Fruit fly (Drosophila melanogaster) whole organism, embryonic: Measurements from ENCODE around the gene Polr2G.

ENCODE experiments used
- B-H2 ChIP-seq: fragments of 200-800 bp; sonication (Bioruptor generic); optimal IDR thresholded peaks from 2 replicates; lab custom pipeline; 2018; ENCODE audit warnings: missing biosample characterization, mild to moderate bottlenecking, missing genetic modification characterization
- Bteb2 ChIP-seq: fragments of 200-800 bp; sonication (Bioruptor generic); optimal IDR thresholded peaks from 2 replicates; lab custom pipeline; 2016; ENCODE audit warnings: missing biosample characterization, missing genetic modification characterization
- C15 ChIP-seq: fragments of 200-800 bp; sonication (Bioruptor generic); IDR thresholded peaks from 3 replicates; pipeline ENCODE4 v1.3.6; 2022; ENCODE audit warnings: missing biosample characterization, missing genetic modification characterization
- CG11723 ChIP-seq: fragments of 200-800 bp; sonication (Bioruptor generic); optimal IDR thresholded peaks from 2 replicates; lab custom pipeline; 2017; ENCODE audit warnings: missing biosample characterization, mild to moderate bottlenecking, missing genetic modification characterization
- CG12104 ChIP-seq: fragments of 200-800 bp; sonication (Bioruptor generic); optimal IDR thresholded peaks from 3 replicates; lab custom pipeline; 2016; ENCODE audit warnings: missing biosample characterization, missing genetic modification characterization
- CG13624 ChIP-seq: fragments of 200-800 bp; sonication (Bioruptor generic); optimal IDR thresholded peaks from 2 replicates; lab custom pipeline; 2016; ENCODE audit warnings: missing biosample characterization, missing genetic modification characterization
- CG14710 ChIP-seq: fragments of 200-800 bp; sonication (Bioruptor generic); optimal IDR thresholded peaks from 3 replicates; lab custom pipeline; 2019; ENCODE audit warnings: missing biosample characterization, mild to moderate bottlenecking, missing genetic modification characterization, moderate library complexity
- CG15011 ChIP-seq: fragments of 200-800 bp; sonication (Bioruptor generic); optimal IDR thresholded peaks from 3 replicates; lab custom pipeline; 2018; ENCODE audit warnings: missing biosample characterization, mild to moderate bottlenecking, missing genetic modification characterization
- CG1529 ChIP-seq: fragments of 200-800 bp; sonication (Bioruptor generic); optimal IDR thresholded peaks from 3 replicates; lab custom pipeline; 2018; ENCODE audit warnings: missing biosample characterization, missing genetic modification characterization
- CG16863 ChIP-seq: fragments of 200-800 bp; sonication (Bioruptor generic); optimal IDR thresholded peaks from 3 replicates; lab custom pipeline; 2016; ENCODE audit warnings: missing biosample characterization, missing genetic modification characterization
- CG18619 ChIP-seq: fragments of 200-800 bp; sonication (Bioruptor generic); optimal IDR thresholded peaks from 3 replicates; lab custom pipeline; 2017; ENCODE audit warnings: missing biosample characterization, mild to moderate bottlenecking, missing genetic modification characterization
- CG2712 ChIP-seq: fragments of 200-800 bp; optimal IDR thresholded peaks from 3 replicates; lab custom pipeline; 2019; ENCODE audit warnings: missing biosample characterization, mild to moderate bottlenecking, missing genetic modification characterization, moderate library complexity
- CG31441 ChIP-seq: fragments of 200-800 bp; sonication (Bioruptor generic); IDR thresholded peaks from 2 replicates; pipeline ENCODE4 v1.3.6; 2022; ENCODE audit warnings: missing biosample characterization, missing genetic modification characterization
- CG3163 ChIP-seq: fragments of 200-800 bp; sonication (Bioruptor generic); optimal IDR thresholded peaks from 3 replicates; lab custom pipeline; 2016; ENCODE audit warnings: missing biosample characterization, missing genetic modification characterization
- CG34376 ChIP-seq: fragments of 200-800 bp; sonication (Bioruptor generic); optimal IDR thresholded peaks from 2 replicates; lab custom pipeline; 2018; ENCODE audit warnings: missing biosample characterization, mild to moderate bottlenecking, missing genetic modification characterization
- CG5953 ChIP-seq: fragments of 200-800 bp; sonication (Bioruptor generic); IDR thresholded peaks from 2 replicates; pipeline ENCODE4 v1.3.6; 2022; ENCODE audit warnings: missing biosample characterization, missing genetic modification characterization
- CG8359 ChIP-seq: fragments of 200-800 bp; sonication (Bioruptor generic); optimal IDR thresholded peaks from 2 replicates; lab custom pipeline; 2017; ENCODE audit warnings: missing biosample characterization, mild to moderate bottlenecking, missing genetic modification characterization, borderline replicate concordance
- CG8478 ChIP-seq: fragments of >200 bp; optimal IDR thresholded peaks from 2 replicates; lab custom pipeline; 2018
- CG9727 ChIP-seq: fragments of 200-800 bp; sonication (Bioruptor generic); optimal IDR thresholded peaks from 3 replicates; lab custom pipeline; 2017; ENCODE audit warnings: missing biosample characterization, mild to moderate bottlenecking, missing genetic modification characterization
- CG9932 ChIP-seq: fragments of 200-800 bp; sonication (Bioruptor generic); IDR thresholded peaks from 2 replicates; pipeline ENCODE4 v1.3.6; 2022; ENCODE audit warnings: missing biosample characterization, missing genetic modification characterization
- D ChIP-seq, 2 experiments: fragments of 200-800 bp in 1 of 2; fragments of >200 bp in 1 of 2; sonication (Bioruptor generic) in 1 of 2; optimal IDR thresholded peaks; 2 replicates in 1 of 2; 3 replicates in 1 of 2; lab custom pipeline; 2017; ENCODE audit warnings: mild to moderate bottlenecking in 1 of 2, missing biosample characterization in 1 of 2, missing genetic modification characterization in 1 of 2, missing genetic modification reagents in 1 of 2
- D19A ChIP-seq: fragments of 200-800 bp; optimal IDR thresholded peaks from 3 replicates; lab custom pipeline; 2019; ENCODE audit warnings: missing biosample characterization, mild to moderate bottlenecking, missing genetic modification characterization, moderate library complexity
- Dll ChIP-seq: fragments of 200-800 bp; sonication (Bioruptor generic); IDR thresholded peaks from 4 replicates; pipeline ENCODE4 v1.3.6; 2022; ENCODE audit warnings: missing biosample characterization, missing genetic modification characterization; ENCODE audit not compliant: partially characterized antibody
- Doc2 ChIP-seq: fragments of 200-800 bp; sonication (Bioruptor generic); IDR thresholded peaks from 2 replicates; pipeline ENCODE4 v1.3.6; 2022; ENCODE audit warnings: missing biosample characterization, missing genetic modification characterization
- Dref ChIP-seq: fragments of 200-800 bp; sonication (Bioruptor generic); IDR thresholded peaks from 2 replicates; pipeline ENCODE4 v1.3.6; 2022; ENCODE audit warnings: missing biosample characterization, missing genetic modification characterization
- Hr39 ChIP-seq: fragments of >200 bp; optimal IDR thresholded peaks from 2 replicates; lab custom pipeline; 2017
- Mrtf ChIP-seq: fragments of 200-800 bp; sonication (Bioruptor generic); IDR thresholded peaks from 3 replicates; pipeline ENCODE4 v1.3.6; 2022; ENCODE audit warnings: missing biosample characterization, missing genetic modification characterization
- Oli ChIP-seq: fragments of 200-800 bp; sonication (Bioruptor generic); optimal IDR thresholded peaks from 2 replicates; lab custom pipeline; 2018; ENCODE audit warnings: missing biosample characterization, mild to moderate bottlenecking, missing genetic modification characterization, moderate library complexity
- Ravus ChIP-seq: fragments of 200-800 bp; sonication (Bioruptor generic); IDR thresholded peaks from 2 replicates; pipeline ENCODE4 v1.3.6; 2022; ENCODE audit warnings: missing biosample characterization, missing genetic modification characterization
- Rfx ChIP-seq: fragments of 200-800 bp; sonication (Bioruptor generic); IDR thresholded peaks from 2 replicates; pipeline ENCODE4 v1.3.6; 2022; ENCODE audit warnings: missing biosample characterization, missing genetic modification characterization
- amos ChIP-seq: fragments of 200-800 bp; sonication (Bioruptor generic); IDR thresholded peaks from 2 replicates; pipeline ENCODE4 v1.3.6; 2022; ENCODE audit warnings: missing biosample characterization, missing genetic modification characterization; ENCODE audit not compliant: partially characterized antibody
- aop ChIP-seq: fragments of 200-800 bp; sonication (Bioruptor generic); IDR thresholded peaks from 2 replicates; pipeline ENCODE4 v1.3.6; 2022; ENCODE audit warnings: missing biosample characterization, missing genetic modification characterization
- ap ChIP-seq: fragments of 200-800 bp; sonication (Bioruptor generic); IDR thresholded peaks from 2 replicates; pipeline ENCODE4 v1.3.6; 2022; ENCODE audit warnings: missing biosample characterization, missing genetic modification characterization
- az2 ChIP-seq: fragments of 200-800 bp; sonication (Bioruptor generic); optimal IDR thresholded peaks from 3 replicates; lab custom pipeline; 2016; ENCODE audit warnings: missing biosample characterization, missing genetic modification characterization
- corto ChIP-seq: fragments of 200-800 bp; sonication (Bioruptor generic); optimal IDR thresholded peaks from 2 replicates; lab custom pipeline; 2016; ENCODE audit warnings: missing biosample characterization, mild to moderate bottlenecking, missing genetic modification characterization, moderate library complexity
- dmrt99B ChIP-seq: fragments of 200-800 bp; sonication (Bioruptor generic); optimal IDR thresholded peaks from 2 replicates; lab custom pipeline; 2018; ENCODE audit warnings: missing biosample characterization, mild to moderate bottlenecking, missing genetic modification characterization, moderate library complexity
- en ChIP-seq: fragments of 200-800 bp; sonication (Bioruptor generic); optimal IDR thresholded peaks from 2 replicates; lab custom pipeline; 2016; ENCODE audit warnings: missing biosample characterization, missing genetic modification characterization
- fd3F ChIP-seq: fragments of 200-800 bp; sonication (Bioruptor generic); optimal IDR thresholded peaks from 2 replicates; lab custom pipeline; 2018; ENCODE audit warnings: missing biosample characterization, mild to moderate bottlenecking, missing genetic modification characterization, moderate library complexity
- fru ChIP-seq: fragments of >200 bp; optimal IDR thresholded peaks from 2 replicates; lab custom pipeline; 2017
- gsb ChIP-seq: fragments of 200-800 bp; sonication (Bioruptor generic); IDR thresholded peaks from 2 replicates; pipeline ENCODE4 v1.3.6; 2022; ENCODE audit warnings: missing biosample characterization, missing genetic modification characterization
- gt ChIP-seq: fragments of 200-800 bp; sonication (Bioruptor generic); IDR thresholded peaks from 2 replicates; pipeline ENCODE4 v1.3.6; 2022; ENCODE audit warnings: missing biosample characterization, missing genetic modification characterization
- hth ChIP-seq: fragments of >200 bp; optimal IDR thresholded peaks from 2 replicates; lab custom pipeline; 2017; ENCODE audit warnings: inconsistent platforms
- kah ChIP-seq: fragments of 200-800 bp; sonication (Bioruptor generic); optimal IDR thresholded peaks from 2 replicates; lab custom pipeline; 2018; ENCODE audit warnings: missing biosample characterization, mild to moderate bottlenecking, missing genetic modification characterization
- klu ChIP-seq: fragments of 200-800 bp; sonication (Bioruptor generic); IDR thresholded peaks from 2 replicates; pipeline ENCODE4 v1.3.6; 2022; ENCODE audit warnings: missing biosample characterization, missing genetic modification characterization
- lab ChIP-seq: fragments of 200-800 bp; sonication (Bioruptor generic); optimal IDR thresholded peaks from 3 replicates; lab custom pipeline; 2017; ENCODE audit warnings: missing biosample characterization, missing genetic modification characterization, mild to moderate bottlenecking, moderate library complexity, missing genetic modification reagents
- phol ChIP-seq: fragments of 200-800 bp; sonication (Bioruptor generic); optimal IDR thresholded peaks from 3 replicates; lab custom pipeline; 2018; ENCODE audit warnings: missing biosample characterization, mild to moderate bottlenecking, missing genetic modification characterization, moderate library complexity
- run ChIP-seq: fragments of 200-800 bp; sonication (Bioruptor generic); optimal IDR thresholded peaks from 3 replicates; lab custom pipeline; 2018; ENCODE audit warnings: missing biosample characterization, mild to moderate bottlenecking, missing genetic modification characterization
- schlank ChIP-seq: fragments of 200-800 bp; sonication (Bioruptor generic); optimal IDR thresholded peaks from 2 replicates; lab custom pipeline; 2018; ENCODE audit warnings: missing biosample characterization, mild to moderate bottlenecking, missing genetic modification characterization
- tio ChIP-seq: fragments of 200-800 bp; sonication (Bioruptor generic); optimal IDR thresholded peaks from 2 replicates; lab custom pipeline; 2017; ENCODE audit warnings: missing biosample characterization, missing genetic modification characterization, inconsistent platforms
- zen ChIP-seq: fragments of 200-800 bp; sonication (Bioruptor generic); optimal IDR thresholded peaks from 3 replicates; lab custom pipeline; 2018; ENCODE audit warnings: missing biosample characterization, mild to moderate bottlenecking, missing genetic modification characterization, moderate library complexity

Polr2G gene

DNA sequence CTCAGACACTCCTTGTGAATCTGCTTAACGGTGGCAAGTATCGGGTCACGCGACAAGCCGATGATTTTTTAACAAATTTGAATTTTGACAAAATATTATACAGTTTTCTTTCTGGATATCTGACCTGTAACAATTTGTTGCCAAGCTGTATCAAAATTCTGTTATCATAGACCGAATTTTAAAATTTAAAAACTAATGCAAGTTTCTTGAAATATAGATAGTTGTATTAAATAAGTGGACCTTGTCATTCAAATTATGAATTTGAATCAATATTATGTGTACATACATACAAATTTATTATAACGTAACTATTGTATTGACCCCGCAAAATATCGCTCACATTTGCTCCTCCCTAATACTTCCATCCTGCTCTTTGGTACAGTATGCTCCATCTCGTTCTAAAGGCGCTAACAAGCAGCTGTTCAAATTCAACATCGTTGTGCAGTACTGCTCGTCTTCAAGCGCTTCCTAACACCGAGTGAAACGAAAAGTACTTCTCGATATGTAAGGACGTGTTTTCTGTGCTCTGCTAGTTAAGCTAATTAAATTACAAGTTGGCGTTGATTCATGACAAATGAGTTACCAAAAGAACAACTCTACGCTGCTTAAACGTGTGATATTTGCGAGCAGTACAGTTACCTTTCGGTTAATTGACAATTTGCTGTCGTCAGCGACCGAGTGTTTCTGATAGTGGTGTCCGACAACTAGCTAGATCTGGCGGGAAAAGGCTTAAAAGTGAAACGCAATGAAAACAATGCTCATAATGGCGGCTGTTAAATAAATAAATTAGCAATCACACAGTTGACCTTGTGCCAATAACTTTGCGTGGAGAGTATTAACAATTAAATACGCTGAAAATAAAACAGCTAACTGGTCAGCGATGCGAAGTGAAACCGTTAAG lies 26.6 kb downstream of the Polr2G start, which contains the start of the genes Kpc1 and CG42542 (continued):
- peak; percentile 56 for TF ChIP-seq CG11723 (GFP tag; lab: Kevin White, UChicago)
- no peak for TF ChIP-seq CG1529
- peak; percentile 26 for TF ChIP-seq zen (tag; lab: Kevin White, UChicago)
- peak; percentile 61 for TF ChIP-seq CG34376 (GFP tag; lab: Kevin White, UChicago)
- TF ChIP-seq CG15011: peak; percentile 20
- TF ChIP-seq Hr39 (lab: Kevin White, UChicago): no peak
- peak; percentile 60 for TF ChIP-seq CG18619
- TF ChIP-seq tio: peak; percentile 83
- peak; percentile 96 for TF ChIP-seq Dll (GFP tag; lab: Robert Waterston, UW)
- peak; percentile 54 for TF ChIP-seq CG3163 (GFP tag; lab: Kevin White, UChicago)
- no peak for TF ChIP-seq CG5953 (GFP tag; lab: Robert Waterston, UW)
- TF ChIP-seq Ravus (GFP tag; lab: Robert Waterston, UW): no peak
- peak; percentile 85 for TF ChIP-seq CG8478 (lab: Kevin White, UChicago)
- TF ChIP-seq CG9932: peak; percentile 91
- TF ChIP-seq CG2712 (tag; lab: Kevin White, UChicago): peak; percentile 31
- TF ChIP-seq D (optimal IDR thresholded peaks at IDR 0.05; lab: Kevin White, UChicago): no peak
- TF ChIP-seq D (GFP tag; optimal IDR thresholded peaks at IDR 0.05; lab: Kevin White, UChicago): peak; percentile 11
- TF ChIP-seq kah: no peak
- TF ChIP-seq CG12104 (GFP tag; lab: Kevin White, UChicago): peak; percentile 58
- no peak for TF ChIP-seq aop (GFP tag; lab: Robert Waterston, UW)
- peak; percentile 73 for TF ChIP-seq CG9727
- no peak for TF ChIP-seq hth (lab: Kevin White, UChicago)
- no peak for TF ChIP-seq gsb (GFP tag; lab: Robert Waterston, UW)
- peak; percentile 54 for TF ChIP-seq phol (tag; lab: Kevin White, UChicago)
- no peak for TF ChIP-seq dmrt99B (tag; lab: Kevin White, UChicago)
- TF ChIP-seq klu: no peak
- TF ChIP-seq az2 (GFP tag; lab: Kevin White, UChicago): peak; percentile 77
- TF ChIP-seq CG16863: peak; percentile 52
- peak; percentile 29 for TF ChIP-seq fd3F (GFP tag; lab: Kevin White, UChicago)
- peak; percentile 89 for TF ChIP-seq amos
- no peak for TF ChIP-seq ap
- peak; percentile 78 for TF ChIP-seq CG13624 (GFP tag; lab: Kevin White, UChicago)
- peak; percentile 33 for TF ChIP-seq schlank (tag; lab: Kevin White, UChicago)
- TF ChIP-seq en (GFP tag; lab: Kevin White, UChicago): peak; percentile 25
- peak; percentile 80 for TF ChIP-seq CG14710 (tag; lab: Kevin White, UChicago)
- peak; percentile 35 for TF ChIP-seq corto (GFP tag; lab: Kevin White, UChicago)
- peak; percentile 78 for TF ChIP-seq CG31441 (GFP tag; lab: Robert Waterston, UW)
- TF ChIP-seq Doc2 (GFP tag; lab: Robert Waterston, UW): no peak
- no peak for TF ChIP-seq CG8359 (GFP tag; lab: Kevin White, UChicago)
- peak; percentile 46 for TF ChIP-seq Dref (GFP tag; lab: Robert Waterston, UW)
- TF ChIP-seq Bteb2 (GFP tag; lab: Kevin White, UChicago): peak; percentile 71
- peak; percentile 86 for TF ChIP-seq Rfx
- no peak for TF ChIP-seq C15 (GFP tag; lab: Robert Waterston, UW)
- no peak for TF ChIP-seq run (tag; lab: Kevin White, UChicago)
- no peak for TF ChIP-seq Mrtf (GFP tag; lab: Robert Waterston, UW)
- no peak for TF ChIP-seq fru (lab: Kevin White, UChicago)
- peak; percentile 67 for TF ChIP-seq Oli (tag; lab: Kevin White, UChicago)
- TF ChIP-seq B-H2 (GFP tag; lab: Kevin White, UChicago): peak; percentile 79
- peak; percentile 82 for TF ChIP-seq lab (GFP tag; lab: Kevin White, UChicago)
- TF ChIP-seq D19A (tag; lab: Kevin White, UChicago): no peak
- no peak for TF ChIP-seq gt
